Fruit fly (Drosophila melanogaster): ENCODE results near the gene CG17129.

Gene CG17129

dm6 chr3L:700160-700917, 20.2 kb upstream of the CG17129 start (continued):
- TF ChIP-seq CG12942 (GFP tag; optimal IDR thresholded peaks at IDR 0.05), result peak; percentile 37
- TF ChIP-seq slbo (GFP tag; IDR thresholded peaks at IDR 0.05), result peak; percentile 47
- no peak for TF ChIP-seq Dfd (GFP tag; optimal IDR thresholded peaks at IDR 0.05)
- no peak for TF ChIP-seq fd64A (GFP tag; optimal IDR thresholded peaks at IDR 0.05)
- no peak for TF ChIP-seq CG8765 (GFP tag; IDR thresholded peaks at IDR 0.05)
- no peak for TF ChIP-seq ash1 (GFP tag; optimal IDR thresholded peaks at IDR 0.05)
- 0 out of 2 replicates have a peak, but pooled peaks have one; percentile 30 for TF ChIP-seq CG14441 (GFP tag; IDR thresholded peaks at IDR 0.05)
- TF ChIP-seq slou (GFP tag; optimal IDR thresholded peaks at IDR 0.05), result no peak
- TF ChIP-seq CrebB (tag; optimal IDR thresholded peaks at IDR 0.05), result peak; percentile 8
- TF ChIP-seq CG15479 (GFP tag; optimal IDR thresholded peaks at IDR 0.05), result no peak
- TF ChIP-seq tup (GFP tag; optimal IDR thresholded peaks at IDR 0.05), result no peak
- TF ChIP-seq HHEX (GFP tag; optimal IDR thresholded peaks at IDR 0.05), result peak; percentile 61
- TF ChIP-seq CG1233 (GFP tag; optimal IDR thresholded peaks at IDR 0.05), result peak; percentile 41
- no peak for TF ChIP-seq Hey (tag; optimal IDR thresholded peaks at IDR 0.05)
- no peak for TF ChIP-seq Doc2 (GFP tag; IDR thresholded peaks at IDR 0.05)
- no peak for TF ChIP-seq Gsc (GFP tag; IDR thresholded peaks at IDR 0.05)
- TF ChIP-seq CG18476 (GFP tag; optimal IDR thresholded peaks at IDR 0.05), result peak; percentile 27
- TF ChIP-seq Tbp (GFP tag; optimal IDR thresholded peaks at IDR 0.05), result no peak
- peak; percentile 28 for TF ChIP-seq CG4424 (GFP tag; optimal IDR thresholded peaks at IDR 0.05)
- TF ChIP-seq abd-A (tag; optimal IDR thresholded peaks at IDR 0.05), result no peak
- TF ChIP-seq lmd (GFP tag; IDR thresholded peaks at IDR 0.05), result peak; percentile 40; the same call in 1 of the 2 replicates
- TF ChIP-seq crp (GFP tag; optimal IDR thresholded peaks at IDR 0.05), result no peak
- no peak for TF ChIP-seq Bdp1 (GFP tag; optimal IDR thresholded peaks at IDR 0.05)
- peak; percentile 53 for TF ChIP-seq pho (GFP tag; optimal IDR thresholded peaks at IDR 0.05)
- TF ChIP-seq run (tag; optimal IDR thresholded peaks at IDR 0.05), result peak; percentile 49
- peak; percentile 13 to 60 for TF ChIP-seq dpn (GFP tag; optimal IDR thresholded peaks at IDR 0.05)
- no peak for TF ChIP-seq vnd (GFP tag; IDR thresholded peaks at IDR 0.05; ENCODE audit: partially characterized antibody)
- TF ChIP-seq Sox102F (GFP tag; optimal IDR thresholded peaks at IDR 0.05), result peak; percentile 67
- no peak for TF ChIP-seq CG9797 (GFP tag; optimal IDR thresholded peaks at IDR 0.05)
- no peak for TF ChIP-seq GATAe (GFP tag; conservative IDR thresholded peaks at IDR 0.05)
- TF ChIP-seq TFAM (GFP tag; optimal IDR thresholded peaks at IDR 0.05), result no peak
- peak; percentile 54 for TF ChIP-seq Ptx1 (GFP tag; IDR thresholded peaks at IDR 0.05)
- no peak for TF ChIP-seq chn (GFP tag; optimal IDR thresholded peaks at IDR 0.05)
- TF ChIP-seq ranshi (GFP tag; IDR thresholded peaks at IDR 0.05), result peak; percentile 76
- no peak for TF ChIP-seq CG17802 (tag; optimal IDR thresholded peaks at IDR 0.05)
- peak; percentile 43; the same call in 1 of the 2 replicates for TF ChIP-seq Awh (GFP tag; IDR thresholded peaks at IDR 0.05)
- no peak for TF ChIP-seq gt (GFP tag; IDR thresholded peaks at IDR 0.05)
- TF ChIP-seq Sin3A (optimal IDR thresholded peaks at IDR 0.05), result no peak
- peak; percentile 53; the same call in 1 of the 2 replicates for TF ChIP-seq CG14014 (GFP tag; IDR thresholded peaks at IDR 0.05)
- TF ChIP-seq Fer3 (tag; optimal IDR thresholded peaks at IDR 0.05), result peak; percentile 66
- no peak for TF ChIP-seq CG9876 (GFP tag; optimal IDR thresholded peaks at IDR 0.05)
- TF ChIP-seq CG30403 (GFP tag; optimal IDR thresholded peaks at IDR 0.05), result peak; percentile 53
- peak; percentile 13 for TF ChIP-seq vfl (GFP tag; optimal IDR thresholded peaks at IDR 0.05)
- peak; percentile 25 for TF ChIP-seq CG6765 (GFP tag; optimal IDR thresholded peaks at IDR 0.05)
- TF ChIP-seq CG4360 (GFP tag; IDR thresholded peaks at IDR 0.05), result no peak
- TF ChIP-seq gem (tag; optimal IDR thresholded peaks at IDR 0.05), result peak; percentile 84
- peak; percentile 47 for TF ChIP-seq org-1 (GFP tag; optimal IDR thresholded peaks at IDR 0.05)
- TF ChIP-seq CG3163 (GFP tag; optimal IDR thresholded peaks at IDR 0.05), result no peak
- TF ChIP-seq cas (GFP tag; IDR thresholded peaks at IDR 0.05), result no peak
- TF ChIP-seq trh (GFP tag; optimal IDR thresholded peaks at IDR 0.05), result no peak
